Worm (Caenorhabditis elegans) whole organism, mixed stage, embryonic: ENCODE data around the gene C25F9.6.

Experiments
- drap-1 ChIP-seq: fragments of 200-800 bp; sonication (Bioruptor generic); optimal IDR thresholded peaks from 3 replicates; lab custom pipeline; 2018; ENCODE audit warnings: mild to moderate bottlenecking, missing genetic modification characterization, missing compliant biosample characterization
- elt-1 ChIP-seq: sonication (generic microtip); optimal IDR thresholded peaks from 2 replicates; lab custom pipeline; 2017; ENCODE audit warnings: missing genetic modification characterization, mild to moderate bottlenecking, missing compliant biosample characterization, antibody characterized with exemption, moderate library complexity, borderline replicate concordance; ENCODE audit not compliant: insufficient read depth
- ham-2 ChIP-seq: fragments of 200-800 bp; sonication (Bioruptor generic); optimal IDR thresholded peaks from 2 replicates; lab custom pipeline; 2018; ENCODE audit warnings: mild to moderate bottlenecking, missing genetic modification characterization, missing compliant biosample characterization
- lin-13 ChIP-seq: fragments of 150-350 bp; optimal IDR thresholded peaks from 2 replicates; lab custom pipeline; 2014; ENCODE audit warnings: missing biosample characterization, missing genetic modification characterization
- lsy-2 ChIP-seq: fragments of 150-350 bp; optimal IDR thresholded peaks from 2 replicates; lab custom pipeline; 2014; ENCODE audit warnings: missing biosample characterization, missing genetic modification characterization
- mab-5 ChIP-seq: fragments of 150-350 bp; optimal IDR thresholded peaks from 2 replicates; lab custom pipeline; 2014; ENCODE audit warnings: missing biosample characterization, missing genetic modification characterization
- nhr-237 ChIP-seq: fragments of 150-350 bp; optimal IDR thresholded peaks from 2 replicates; lab custom pipeline; 2014; ENCODE audit warnings: missing biosample characterization, missing genetic modification characterization
- nhr-76 ChIP-seq: sonication (generic microtip); optimal IDR thresholded peaks from 2 replicates; lab custom pipeline; 2017; ENCODE audit warnings: missing biosample characterization, missing genetic modification characterization
- snpc-4 ChIP-seq: fragments of 150-350 bp; optimal IDR thresholded peaks from 2 replicates; lab custom pipeline; 2014; ENCODE audit warnings: missing biosample characterization, missing genetic modification characterization
- sptf-1 ChIP-seq: sonication (generic microtip); optimal IDR thresholded peaks from 2 replicates; lab custom pipeline; 2017; ENCODE audit warnings: mild to moderate bottlenecking, missing genetic modification characterization, moderate library complexity, missing compliant biosample characterization
- unc-39 ChIP-seq: fragments of 150-350 bp; optimal IDR thresholded peaks from 2 replicates; lab custom pipeline; 2014; ENCODE audit warnings: missing biosample characterization, missing genetic modification characterization
- unc-62 ChIP-seq: fragments of 150-350 bp; optimal IDR thresholded peaks from 2 replicates; lab custom pipeline; 2014; ENCODE audit warnings: missing biosample characterization, missing genetic modification reagents, missing genetic modification characterization
- ztf-11 ChIP-seq: fragments of 150-350 bp; optimal IDR thresholded peaks from 2 replicates; lab custom pipeline; 2014; ENCODE audit warnings: missing biosample characterization, missing genetic modification characterization

DNA sequence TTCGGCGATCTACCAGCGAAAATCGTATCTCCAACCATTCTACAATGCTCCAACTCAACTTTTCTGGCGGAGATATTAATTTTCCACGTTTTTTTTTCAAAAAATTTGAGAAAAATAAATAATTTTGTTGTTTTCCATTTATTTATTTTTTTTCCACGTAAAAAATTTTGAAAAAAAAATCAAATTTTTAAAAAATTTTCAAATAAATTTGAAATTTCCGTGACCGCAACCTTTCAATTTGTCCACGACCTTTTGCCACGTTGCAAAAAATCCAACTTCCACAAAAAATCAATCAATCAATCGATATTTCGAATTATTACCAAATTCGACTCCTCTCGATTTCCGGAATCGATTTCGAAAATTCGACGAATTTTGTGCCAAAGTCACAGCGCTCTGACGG is 33.9 kb downstream of the C25F9.6 start, which contains the start of gene Y43F8A.2:
- TF ChIP-seq unc-62 (GFP tag; lab: Kevin White, UChicago), result no peak
- TF ChIP-seq lin-13, result no peak
- no peak for TF ChIP-seq unc-39 (tag; lab: Kevin White, UChicago)
- TF ChIP-seq snpc-4, result no peak
- TF ChIP-seq ztf-11, result no peak
- TF ChIP-seq elt-1, result no peak
- no peak for TF ChIP-seq mab-5 (tag; lab: Kevin White, UChicago)
- no peak for TF ChIP-seq drap-1
- no peak for TF ChIP-seq ham-2
- TF ChIP-seq nhr-237 (tag; lab: Kevin White, UChicago), result no peak
- no peak for TF ChIP-seq nhr-76 (tag; lab: Kevin White, UChicago)
- no peak for TF ChIP-seq lsy-2 (tag; lab: Kevin White, UChicago)
- TF ChIP-seq sptf-1, result no peak
